Worm (Caenorhabditis elegans) whole organism, L2 larva: ENCODE results near the gene K07H8.11.

Source experiments
- Y55F3AM.14 ChIP-seq: fragments of 200-800 bp; sonication (Bioruptor generic); optimal IDR thresholded peaks from 2 replicates; lab custom pipeline; 2018; ENCODE audit warnings: mild to moderate bottlenecking, missing genetic modification characterization, missing compliant biosample characterization
- ZK546.5 ChIP-seq: sonication (generic microtip); optimal IDR thresholded peaks from 2 replicates; lab custom pipeline; 2017; ENCODE audit warnings: missing biosample characterization, missing genetic modification characterization
- alr-1 ChIP-seq: fragments of 150-350 bp; optimal IDR thresholded peaks from 2 replicates; lab custom pipeline; 2014; ENCODE audit warnings: missing biosample characterization, missing genetic modification characterization
- ama-1 ChIP-seq: fragments of 150-350 bp; optimal IDR thresholded peaks from 2 replicates; lab custom pipeline; 2018; ENCODE audit warnings: inconsistent platforms
- blmp-1 ChIP-seq: sonication (generic microtip); optimal IDR thresholded peaks from 2 replicates; lab custom pipeline; 2017; ENCODE audit warnings: missing genetic modification characterization, mild to moderate bottlenecking, missing compliant biosample characterization, antibody characterized with exemption, moderate library complexity; ENCODE audit not compliant: insufficient read depth
- mdl-1 ChIP-seq, 2 experiments: fragments of 150-350 bp in 1 of 2; sonication (generic microtip) in 1 of 2; optimal IDR thresholded peaks; 2 replicates each; lab custom pipeline; 2017; ENCODE audit warnings: missing biosample characterization in 2 of 2, missing genetic modification characterization in 2 of 2
- nhr-11 ChIP-seq: fragments of 150-350 bp; optimal IDR thresholded peaks from 2 replicates; lab custom pipeline; 2014; ENCODE audit warnings: missing biosample characterization, missing genetic modification characterization
- nhr-23 ChIP-seq: fragments of 150-350 bp; optimal IDR thresholded peaks from 2 replicates; lab custom pipeline; 2014; ENCODE audit warnings: missing biosample characterization, missing genetic modification reagents, missing genetic modification characterization
- snpc-4 ChIP-seq: fragments of 150-350 bp; optimal IDR thresholded peaks from 2 replicates; lab custom pipeline; 2014; ENCODE audit warnings: missing biosample characterization, missing genetic modification characterization
- unc-62 ChIP-seq: fragments of 150-350 bp; optimal IDR thresholded peaks from 2 replicates; lab custom pipeline; 2014; ENCODE audit warnings: missing biosample characterization, missing genetic modification reagents, missing genetic modification characterization
- ztf-4 ChIP-seq: fragments of 150-350 bp; optimal IDR thresholded peaks from 2 replicates; lab custom pipeline; 2014; ENCODE audit warnings: missing biosample characterization, missing genetic modification characterization

DNA sequence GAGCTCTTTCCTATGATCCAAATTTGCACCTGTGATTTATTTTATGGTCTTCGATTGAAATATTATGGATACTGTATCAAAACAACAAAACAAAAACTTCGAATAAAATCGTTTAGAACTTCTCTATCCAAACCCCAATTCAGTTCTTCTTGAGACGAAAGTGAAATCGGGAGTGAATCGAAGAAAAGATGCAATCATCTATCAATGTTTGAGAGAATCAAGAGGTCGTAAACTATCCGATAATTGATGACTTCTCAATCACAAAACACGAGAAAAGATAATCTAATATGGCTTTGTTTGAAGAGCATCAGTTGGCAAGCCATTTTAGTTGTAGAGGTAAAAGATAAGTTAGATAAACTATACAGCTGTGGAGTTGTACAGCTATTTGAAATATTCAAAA lies 42.7 kb upstream of the K07H8.11 start:
- TF ChIP-seq snpc-4 (no peak), ZK546.5 (tag; lab: Kevin White, UChicago) (no peak), nhr-11 (tag; lab: Kevin White, UChicago) (no peak), ama-1 (no peak), unc-62 (GFP tag; lab: Kevin White, UChicago) (no peak), nhr-23 (tag; lab: Kevin White, UChicago) (no peak), blmp-1 (tag; lab: Kevin White, UChicago) (peak; percentile 86), Y55F3AM.14 (GFP tag; lab: Kevin White, UChicago) (no peak), alr-1 (no peak), mdl-1 (tag; optimal IDR thresholded peaks at IDR 0.05; lab: Kevin White, UChicago) (no peak), ztf-4 (tag; lab: Kevin White, UChicago) (no peak)
